Fruit fly (Drosophila melanogaster): ENCODE data around the gene Helz.
A peak's percentile ranks its signal among the peaks of the same experiment; 100 is the strongest.

Gene Helz

DNA sequence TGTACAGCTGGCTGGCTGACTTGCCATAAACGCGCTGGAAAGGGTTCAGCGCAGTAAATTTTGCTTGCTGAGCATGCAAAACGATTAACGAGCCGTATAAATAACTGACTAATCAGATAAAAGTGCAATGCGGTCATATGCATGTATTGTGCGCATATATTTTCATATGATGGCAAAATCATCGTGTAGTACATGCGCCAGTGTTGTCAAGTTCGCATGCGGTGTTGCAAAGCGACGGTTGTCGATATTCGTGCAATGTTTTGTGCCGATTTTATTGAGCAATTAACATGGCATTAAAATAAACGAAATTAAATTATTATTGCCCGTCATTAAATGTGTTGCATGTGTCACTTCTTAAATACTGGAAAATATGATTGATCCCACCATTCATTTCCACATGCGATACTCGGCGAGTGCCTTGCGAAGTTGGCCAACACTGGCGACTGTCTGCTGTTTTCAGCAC lies 423 bp downstream of the Helz start:
- TF ChIP-seq CG8478 (optimal IDR thresholded peaks at IDR 0.05) (no peak), CTCF (optimal IDR thresholded peaks at IDR 0.05) (peak in 1 of 2 experiments; percentile 13)

DNA sequence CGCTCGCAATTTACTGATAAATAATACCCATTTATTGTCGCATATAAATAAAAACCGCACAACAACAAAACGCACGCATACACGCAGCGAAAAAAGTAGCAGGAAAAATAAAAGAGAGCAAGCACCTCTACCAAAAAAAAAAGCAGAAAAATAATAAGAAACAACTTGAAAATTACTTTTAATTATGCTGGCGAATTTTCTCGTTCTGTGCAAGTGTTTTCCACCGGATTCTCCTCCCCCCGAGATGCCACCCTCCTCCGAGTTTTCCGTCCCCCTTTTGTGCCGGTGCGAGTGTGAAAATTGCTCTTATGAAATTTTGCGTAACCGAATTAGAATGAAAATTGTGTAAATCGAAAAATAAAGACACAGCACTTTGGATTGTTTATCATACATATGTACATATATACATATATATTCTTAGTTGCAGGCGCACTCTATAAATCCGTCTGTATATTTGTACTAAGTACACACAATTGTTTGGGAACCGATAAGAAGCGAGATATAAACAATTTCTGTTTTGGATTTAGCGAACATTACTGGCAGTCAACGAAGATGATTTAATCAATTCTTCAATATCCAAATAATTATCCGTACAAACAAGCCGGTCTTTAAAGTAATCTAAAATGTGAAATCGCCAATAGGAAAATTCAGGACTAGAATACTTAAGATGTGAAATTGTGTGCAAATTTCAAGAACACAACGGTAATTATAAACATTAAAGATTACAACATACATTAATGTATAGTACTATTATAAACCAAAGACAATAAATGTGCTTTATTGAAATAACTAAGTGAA lies 1.3 kb downstream of the Helz start:
- TF ChIP-seq CG8478 (optimal IDR thresholded peaks at IDR 0.05) (no peak), CTCF (optimal IDR thresholded peaks at IDR 0.05) (no peak)

DNA sequence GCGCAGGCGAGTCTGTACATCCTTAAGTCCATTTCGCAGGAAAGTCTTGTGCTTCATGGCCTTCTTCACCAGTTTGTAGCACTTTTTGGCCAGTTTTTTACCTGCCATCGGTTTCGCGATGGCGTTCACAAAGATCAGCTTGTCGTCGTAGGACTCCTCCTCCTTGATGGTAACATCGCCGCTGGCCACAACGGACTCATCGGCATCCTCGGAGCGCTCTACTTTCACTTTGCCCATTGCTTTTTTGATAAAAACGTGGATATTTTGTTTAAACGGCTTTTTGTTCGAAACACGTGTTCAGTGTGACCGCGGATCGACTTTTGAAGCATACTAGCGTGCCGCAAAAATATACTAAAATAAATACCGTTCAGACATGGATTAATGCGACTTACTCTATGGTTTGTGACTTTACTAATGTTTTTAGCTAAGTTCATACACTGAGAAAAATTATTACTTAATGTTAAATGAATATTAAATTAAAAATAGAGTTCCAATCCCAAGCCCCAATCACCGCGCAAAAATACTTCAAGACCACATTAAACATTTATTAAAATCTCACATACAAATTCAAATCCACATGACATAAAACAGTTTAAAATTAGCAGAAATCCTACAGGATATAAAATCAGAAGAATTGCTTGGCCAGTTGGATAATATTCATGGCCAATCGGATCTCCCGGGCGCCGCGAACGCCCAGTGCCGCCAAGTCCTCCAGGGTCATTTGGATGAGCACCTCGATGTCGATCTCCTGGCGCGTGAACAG lies 12.3 kb downstream of the Helz start, which contains the start of gene NHP2:
Gene NHP2, minus strand, starts transcription at position 315 of the 763 bp plus-strand sequence.
- TF ChIP-seq CTCF (optimal IDR thresholded peaks at IDR 0.05) = peak in 1 of 2 experiments; percentile 34
- TF ChIP-seq CG8478 (optimal IDR thresholded peaks at IDR 0.05) = no peak

- TF ChIP-seq CG8478 (optimal IDR thresholded peaks at IDR 0.05) = no peak
- TF ChIP-seq CTCF (optimal IDR thresholded peaks at IDR 0.05) = no peak
These were observed 13.5 kb downstream of the Helz start, which contains the start of gene gnu for dm6 chr3L:14803236-14803635. Gene gnu (minus strand): TSS chr3L:14803360.

DNA sequence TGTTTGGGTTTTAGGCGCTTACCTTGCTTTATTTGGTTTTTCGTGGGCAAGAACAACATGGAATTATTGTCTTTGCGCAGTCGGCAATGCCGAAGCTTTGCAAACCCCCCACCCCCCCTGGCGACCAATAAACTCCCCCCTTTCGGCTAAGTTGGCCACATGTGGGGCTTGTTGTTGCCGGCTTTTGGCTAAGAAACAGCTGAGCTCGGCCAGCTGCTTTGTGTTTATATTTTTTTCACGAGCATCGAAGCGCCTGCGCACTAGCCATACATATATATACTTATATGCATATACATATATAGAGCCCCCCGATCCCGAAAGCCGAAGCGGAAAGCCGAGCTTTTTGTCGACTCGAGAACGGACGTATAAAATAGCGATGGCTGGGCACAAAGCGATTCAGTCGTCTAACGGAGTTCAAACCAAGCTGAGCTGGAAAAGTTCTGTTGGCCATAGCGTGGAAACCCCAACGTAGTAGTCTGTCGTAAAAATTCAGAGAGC lies 15.0 kb downstream of the Helz start, which contains the start of gene CG17839:
Gene CG17839, plus strand, starts transcription at position 413 of the 498 bp plus-strand sequence.
- TF ChIP-seq CG8478 (optimal IDR thresholded peaks at IDR 0.05) = no peak
- no peak for TF ChIP-seq CTCF (optimal IDR thresholded peaks at IDR 0.05)

DNA sequence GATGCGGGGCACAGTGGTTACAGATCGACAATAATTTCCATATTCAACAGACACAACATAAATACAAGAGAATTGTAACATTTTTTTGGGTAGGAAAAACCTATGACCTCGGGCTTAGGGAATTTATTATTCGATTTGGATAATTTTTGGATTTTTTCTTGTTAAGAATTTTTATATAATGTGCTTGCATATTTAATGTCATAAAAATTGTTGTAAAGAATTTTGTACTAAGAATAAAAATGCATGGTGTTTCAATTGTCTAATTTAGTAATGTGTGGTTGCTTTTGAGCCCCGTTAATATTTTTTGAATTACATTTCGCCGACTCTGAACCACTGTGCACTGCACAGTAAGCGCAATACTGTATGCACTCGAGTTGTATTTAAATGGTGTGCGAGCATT lies 26.9 kb downstream of the Helz start:
- TF ChIP-seq CTCF (optimal IDR thresholded peaks at IDR 0.05) (no peak), CG8478 (optimal IDR thresholded peaks at IDR 0.05) (no peak)

DNA sequence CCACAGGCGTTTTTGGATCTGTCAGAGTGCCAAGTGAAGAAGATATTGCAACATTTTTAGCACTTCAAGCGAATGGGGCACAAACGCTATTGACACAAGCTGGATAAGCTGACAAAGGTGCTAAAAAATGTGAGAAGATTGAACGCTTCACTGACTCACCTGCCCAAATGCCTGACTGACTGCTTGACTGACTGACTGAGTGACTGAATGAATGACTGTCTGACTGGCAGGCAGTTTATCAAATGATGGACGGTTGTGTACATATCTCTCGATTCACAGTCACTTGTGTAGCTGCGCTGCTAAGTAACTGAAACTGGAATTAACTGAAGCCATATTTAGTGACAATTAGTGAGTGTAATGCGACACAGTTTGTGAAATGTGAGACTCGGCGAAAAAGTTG lies 31.4 kb downstream of the Helz start:
- no peak for TF ChIP-seq CG8478 (optimal IDR thresholded peaks at IDR 0.05)
- TF ChIP-seq CTCF (optimal IDR thresholded peaks at IDR 0.05) = no peak

dm6 chr3L:14822364-14822763 lies 32.6 kb downstream of the Helz start:
- TF ChIP-seq CG8478 (optimal IDR thresholded peaks at IDR 0.05) = no peak
- TF ChIP-seq CTCF (optimal IDR thresholded peaks at IDR 0.05) = no peak

DNA sequence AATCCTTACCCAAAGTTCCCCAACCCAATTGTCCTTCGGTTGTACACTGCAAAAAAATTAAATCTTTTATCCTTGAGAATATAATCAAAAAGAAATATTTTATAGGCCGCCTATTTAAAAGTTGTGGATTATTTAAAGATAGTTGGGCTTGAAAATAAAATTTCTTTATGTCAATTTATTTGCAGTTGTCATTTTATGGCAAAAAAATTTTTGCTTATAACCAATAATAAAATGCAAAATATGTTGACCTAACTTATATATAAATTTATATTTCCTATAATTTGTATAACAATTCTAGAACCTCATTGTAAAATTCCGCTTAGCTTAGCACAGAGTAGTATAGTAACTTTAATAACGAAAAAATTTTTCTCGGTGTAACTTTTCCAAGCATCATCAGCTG lies 57.7 kb downstream of the Helz start:
- TF ChIP-seq CG8478 (optimal IDR thresholded peaks at IDR 0.05) = no peak
- no peak for TF ChIP-seq CTCF (optimal IDR thresholded peaks at IDR 0.05)
